Fruit fly (Drosophila melanogaster) Kc167 (cell line): Measurements from ENCODE around the gene Kal1.

Experiments used
- Myc ChIP-seq: fragments of >200 bp; optimal IDR thresholded peaks from 2 replicates; lab custom pipeline; 2017; ENCODE audit warnings: missing external identifiers
- Sin3A ChIP-seq: fragments of >200 bp; optimal IDR thresholded peaks from 2 replicates; lab custom pipeline; 2018; ENCODE audit warnings: missing external identifiers
- h ChIP-seq: fragments of >200 bp; optimal IDR thresholded peaks from 3 replicates; lab custom pipeline; 2018; ENCODE audit warnings: missing external identifiers
- insv ChIP-seq: fragments of >200 bp; optimal IDR thresholded peaks from 3 replicates; lab custom pipeline; 2018; ENCODE audit warnings: missing external identifiers
- psq ChIP-seq: fragments of >200 bp; optimal IDR thresholded peaks from 2 replicates; lab custom pipeline; 2017; ENCODE audit warnings: missing external identifiers
- ttk ChIP-seq: sonication (Bioruptor generic); optimal IDR thresholded peaks from 2 replicates; lab custom pipeline; 2017; ENCODE audit warnings: missing external identifiers

Kal1 gene

DNA sequence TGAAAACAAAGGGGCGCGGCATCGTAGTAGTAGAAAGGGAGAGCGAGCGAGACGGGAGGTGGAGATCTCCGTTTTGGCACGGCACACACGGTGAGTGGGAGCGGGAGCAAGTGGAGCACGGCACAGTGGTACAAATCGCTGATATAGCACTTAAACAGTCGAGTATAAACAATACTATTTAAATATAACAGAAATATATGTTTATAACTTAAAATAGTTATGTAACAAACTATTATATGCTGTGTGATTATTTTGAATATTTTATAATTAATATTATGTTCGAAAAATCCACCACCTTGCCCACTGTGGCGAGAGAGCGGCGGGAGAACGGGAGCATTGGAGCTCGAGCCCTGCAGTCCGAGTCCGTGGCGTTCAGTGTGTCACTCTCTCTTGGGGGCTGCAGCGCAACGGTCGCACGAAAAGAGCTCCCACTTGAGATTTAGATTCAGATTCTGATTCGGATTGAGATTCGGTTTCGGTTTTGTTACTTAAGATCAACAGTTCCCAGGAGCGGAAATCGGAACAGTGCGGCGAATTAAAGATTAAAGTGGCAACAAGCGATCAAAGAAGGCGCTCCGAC is at the start of gene Kal1:
Gene Kal1, plus strand, starts transcription at position 383 of the 580 bp plus-strand sequence.
- TF ChIP-seq Sin3A (no peak), h (no peak), psq (lab: Kevin White, UChicago) (no peak), Myc (no peak), insv (no peak), ttk (lab: Kevin White, UChicago) (no peak)

- TF ChIP-seq Myc (no peak), psq (lab: Kevin White, UChicago) (no peak), ttk (lab: Kevin White, UChicago) (no peak), insv (no peak), h (no peak), Sin3A (no peak)
Measured at dm6 chr3R:24091653-24092052, 49.5 kb upstream of the Kal1 start.

DNA sequence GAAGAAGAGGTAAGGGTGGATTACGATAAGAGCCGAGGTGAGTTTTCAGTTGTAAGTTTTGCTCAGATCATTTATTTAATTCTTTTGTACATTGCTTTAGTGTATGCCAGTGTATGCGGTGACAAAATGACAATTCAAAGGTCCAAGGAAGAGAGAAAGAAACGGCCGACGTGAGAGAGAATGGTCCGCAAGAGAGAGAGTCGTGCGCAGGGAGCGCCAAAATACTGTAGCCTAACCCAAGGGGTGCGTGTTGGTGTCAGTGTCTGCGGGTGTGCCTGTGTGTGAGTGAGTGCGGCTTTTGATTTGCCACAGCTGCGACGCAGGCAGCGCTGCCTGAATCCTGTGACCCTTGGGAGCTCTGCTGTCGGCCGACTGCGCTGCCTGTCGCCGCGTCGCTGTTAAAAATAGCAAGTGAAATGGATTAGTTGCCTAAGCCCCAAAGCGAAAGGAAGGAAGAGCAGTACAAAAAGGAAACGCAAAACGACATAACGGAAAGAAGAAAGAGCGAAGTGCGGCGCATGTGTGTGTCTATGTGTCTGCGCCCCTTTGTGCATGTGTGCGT is 48.5 kb upstream of the Kal1 start:
- TF ChIP-seq Myc (no peak), h (no peak), ttk (lab: Kevin White, UChicago) (no peak), Sin3A (no peak), psq (lab: Kevin White, UChicago) (no peak), insv (no peak)

- no peak for TF ChIP-seq insv
- no peak for TF ChIP-seq psq (lab: Kevin White, UChicago)
- no peak for TF ChIP-seq h
Measured at dm6 chr3R:24093430-24093829, 47.8 kb upstream of the Kal1 start.

DNA sequence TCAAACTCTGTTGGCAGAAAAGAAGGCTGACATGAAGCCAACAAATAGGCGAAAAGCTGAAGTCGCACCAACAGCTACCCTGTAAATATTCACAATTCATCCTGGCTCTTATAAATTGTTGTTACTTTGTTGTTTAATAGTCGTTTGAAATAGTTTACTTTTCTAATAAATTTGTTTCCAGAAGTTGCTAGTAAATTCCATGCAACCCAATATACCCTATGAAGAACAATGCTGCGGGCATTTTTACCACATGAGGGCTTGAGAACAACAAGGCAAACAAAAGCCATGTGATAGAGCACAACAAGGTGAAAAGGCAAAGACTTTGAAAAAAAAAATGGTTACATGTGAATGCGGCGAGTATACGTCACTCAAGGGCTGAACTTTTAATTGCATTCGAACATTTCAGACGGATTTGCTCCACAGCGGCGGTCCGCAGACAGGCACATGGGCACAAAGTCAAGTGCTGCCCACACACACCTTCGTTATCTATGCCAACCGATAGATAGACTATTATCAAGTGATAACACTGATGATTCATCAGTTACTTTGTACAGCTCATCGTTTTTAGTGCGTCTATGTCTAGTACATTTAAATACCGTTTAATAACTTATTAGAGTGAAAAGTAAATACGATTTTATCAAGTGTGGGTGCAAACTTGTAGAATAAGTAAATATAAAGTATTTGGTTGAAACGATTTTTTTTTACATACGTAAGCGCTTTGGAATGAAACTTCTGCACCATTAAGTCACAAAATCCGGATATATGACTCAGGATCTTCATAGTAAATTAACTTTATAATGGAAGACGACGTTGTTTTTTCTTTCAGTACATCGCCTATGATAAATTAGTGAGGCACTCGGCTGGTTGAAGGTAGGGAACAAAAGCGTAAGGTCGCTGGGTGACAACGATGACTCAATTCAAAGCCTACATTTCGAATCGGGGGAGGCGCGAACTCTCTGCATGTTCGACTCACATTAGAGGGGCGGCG is 41.9 kb upstream of the Kal1 start:
- no peak for TF ChIP-seq psq (lab: Kevin White, UChicago)
- TF ChIP-seq h, result no peak
- TF ChIP-seq ttk (lab: Kevin White, UChicago), result no peak
- TF ChIP-seq Sin3A, result no peak
- TF ChIP-seq Myc, result no peak
- no peak for TF ChIP-seq insv

DNA sequence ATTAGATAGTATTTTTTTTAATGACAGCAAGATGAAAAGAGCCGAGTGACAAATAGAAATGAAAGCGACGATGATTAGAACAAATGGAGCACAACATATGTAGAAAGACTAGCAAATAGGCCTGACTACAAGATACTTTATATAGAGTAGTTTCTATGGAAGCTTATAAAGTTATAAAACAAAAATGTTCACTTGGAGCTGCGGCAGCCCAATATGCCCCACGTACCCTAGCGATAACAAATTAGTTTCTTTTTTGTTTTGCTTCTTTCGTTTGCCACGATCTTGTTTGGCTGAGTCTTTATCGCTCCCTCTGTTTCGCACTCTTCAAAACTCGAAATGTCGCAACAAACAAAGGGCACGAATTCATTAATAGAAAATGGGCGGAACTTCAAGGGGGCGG is 40.5 kb upstream of the Kal1 start:
- TF ChIP-seq Myc (no peak), ttk (lab: Kevin White, UChicago) (no peak), psq (lab: Kevin White, UChicago) (no peak), Sin3A (no peak), h (no peak), insv (no peak)

dm6 chr3R:24101437-24101836 is 39.8 kb upstream of the Kal1 start:
- no peak for TF ChIP-seq h
- no peak for TF ChIP-seq insv

DNA sequence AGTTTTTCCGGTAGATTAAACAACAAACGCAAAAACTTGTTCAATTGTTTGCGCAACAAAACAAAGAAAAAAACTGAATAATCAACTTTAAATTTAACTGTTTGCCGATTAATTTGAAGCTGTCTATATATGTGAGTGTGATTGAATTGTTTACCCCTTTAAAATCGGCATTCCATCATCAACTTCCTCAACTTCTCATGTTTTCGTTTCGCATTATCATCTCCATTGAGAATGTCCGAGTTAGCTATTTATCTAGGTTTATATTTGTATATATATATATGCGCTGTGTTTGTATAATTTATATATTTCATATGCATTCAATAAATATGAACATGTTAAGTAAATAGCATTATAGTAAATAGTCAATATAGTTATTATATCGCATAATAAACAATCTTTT is 38.8 kb upstream of the Kal1 start:
- TF ChIP-seq ttk (lab: Kevin White, UChicago) (no peak), insv (no peak), psq (lab: Kevin White, UChicago) (no peak), Sin3A (no peak), Myc (no peak), h (no peak)

DNA sequence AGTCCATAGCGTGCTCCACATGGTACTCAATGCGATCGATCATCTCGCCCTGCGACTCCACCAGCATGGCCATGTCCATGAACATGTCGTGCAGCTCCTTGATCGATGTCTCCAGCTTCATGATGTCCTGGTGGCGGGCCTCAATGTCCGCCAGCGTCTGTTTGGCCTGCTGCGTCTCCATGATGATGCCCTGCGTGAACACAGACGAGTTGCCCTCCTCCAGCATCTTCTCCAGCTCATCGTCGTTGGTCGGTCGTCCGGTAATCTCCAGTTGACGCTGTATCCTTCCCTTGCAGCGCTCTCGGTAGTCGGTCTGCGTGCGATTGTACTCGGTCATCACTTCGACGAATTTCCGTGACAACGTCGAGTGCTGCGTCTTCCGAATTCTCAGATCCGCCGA is 37.5 kb upstream of the Kal1 start:
- TF ChIP-seq Myc (no peak), ttk (lab: Kevin White, UChicago) (no peak), Sin3A (no peak), insv (no peak), psq (lab: Kevin White, UChicago) (no peak), h (no peak)

DNA sequence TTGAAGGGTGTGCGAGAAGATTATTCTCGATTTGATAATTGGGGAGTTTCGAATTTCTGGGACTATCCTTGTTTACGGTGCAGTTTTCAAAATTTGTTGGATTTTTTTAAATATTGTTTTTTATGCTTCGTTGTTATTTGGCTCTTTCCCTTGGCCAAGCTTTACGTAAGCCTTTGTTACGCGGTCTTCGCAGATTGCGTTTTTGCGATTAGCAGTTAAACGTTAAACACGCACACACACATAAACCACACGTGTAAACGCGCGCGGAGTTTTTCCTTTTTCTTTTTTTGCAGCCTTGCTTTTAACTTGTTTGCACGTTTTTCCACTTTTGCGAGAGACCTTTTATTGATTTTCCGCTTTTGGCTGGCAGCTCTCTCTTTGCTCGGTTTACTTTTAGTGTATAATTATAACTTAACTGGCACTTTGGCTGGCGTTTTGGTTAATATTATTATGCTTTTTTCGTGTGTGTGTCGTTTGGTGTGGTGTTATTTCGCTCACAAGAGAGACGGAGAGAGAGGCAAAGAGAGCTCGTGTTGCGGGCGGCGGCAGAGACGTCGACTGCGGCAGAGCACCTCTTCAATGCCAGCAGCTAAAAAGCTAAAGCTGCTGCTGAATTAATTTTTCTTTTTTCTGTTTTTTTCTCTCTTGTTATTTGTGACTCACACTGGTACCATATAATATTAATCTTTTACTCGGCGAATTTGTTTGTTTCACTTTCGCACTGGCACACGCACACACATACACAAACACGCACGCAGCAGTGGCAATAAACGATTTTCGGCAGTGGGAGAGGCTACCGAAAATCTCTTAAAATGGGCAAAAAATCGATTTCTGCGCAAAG is 36.5 kb upstream of the Kal1 start:
- TF ChIP-seq insv (no peak), Sin3A (no peak), Myc (no peak), ttk (lab: Kevin White, UChicago) (no peak), h (no peak), psq (lab: Kevin White, UChicago) (no peak)

DNA sequence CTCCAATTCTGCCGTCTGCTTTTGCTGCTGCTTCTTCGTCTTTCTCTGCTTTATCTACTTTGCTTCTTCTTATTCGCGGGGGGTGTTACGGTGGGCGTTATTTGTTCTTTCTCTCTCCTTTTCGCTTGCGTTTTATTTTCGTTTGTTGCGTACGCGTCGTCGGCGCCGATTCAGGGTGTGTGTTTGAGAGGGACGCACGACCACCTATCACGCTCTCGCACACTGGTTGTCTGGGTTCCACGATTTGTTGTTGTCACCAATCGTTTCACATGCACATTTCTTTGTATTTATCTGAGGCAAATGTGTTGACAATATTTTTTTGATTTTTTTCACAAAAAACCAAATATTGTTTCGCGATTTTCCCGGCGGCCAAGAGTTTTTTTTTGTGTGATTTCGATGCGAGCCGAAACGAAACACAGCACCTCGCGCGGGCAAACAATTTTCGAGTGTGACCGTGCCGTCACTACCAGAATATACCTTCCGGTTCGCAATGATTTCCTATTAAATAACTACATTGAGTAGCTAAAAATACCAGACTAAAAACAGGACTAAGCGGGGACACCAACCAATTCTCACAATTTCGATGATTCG is 35.8 kb upstream of the Kal1 start, which contains the start of gene Syx1A:
Gene Syx1A, minus strand, starts transcription at position 452 of the 591 bp plus-strand sequence.
- no peak for TF ChIP-seq insv
- no peak for TF ChIP-seq psq (lab: Kevin White, UChicago)
- no peak for TF ChIP-seq Myc
- TF ChIP-seq h, result no peak

- TF ChIP-seq Sin3A (no peak), psq (lab: Kevin White, UChicago) (no peak), Myc (no peak), ttk (lab: Kevin White, UChicago) (no peak), h (no peak), insv (no peak)
Measured at dm6 chr3R:24106059-24106631, 35.0 kb upstream of the Kal1 start.
